Worm (Caenorhabditis elegans) whole organism, late embryonic: ENCODE data around the gene lgg-3.

ENCODE experiments used
- C08G9.2 ChIP-seq: sonication (generic microtip); optimal IDR thresholded peaks from 2 replicates; lab custom pipeline; 2016; ENCODE audit warnings: mild to moderate bottlenecking, missing genetic modification characterization, moderate library complexity, missing compliant biosample characterization
- F13H6.1 ChIP-seq: sonication (generic microtip); optimal IDR thresholded peaks from 2 replicates; lab custom pipeline; 2016; ENCODE audit warnings: missing genetic modification characterization, missing compliant biosample characterization
- K02D7.2 ChIP-seq: sonication (generic microtip); optimal IDR thresholded peaks from 2 replicates; lab custom pipeline; 2017; ENCODE audit warnings: mild to moderate bottlenecking, missing genetic modification characterization, missing compliant biosample characterization
- T23F11.4 ChIP-seq: fragments of 200-800 bp; sonication (Bioruptor generic); optimal IDR thresholded peaks from 2 replicates; lab custom pipeline; 2018; ENCODE audit warnings: mild to moderate bottlenecking, missing genetic modification characterization, missing compliant biosample characterization
- Y22D7AL.16 ChIP-seq: sonication (generic microtip); optimal IDR thresholded peaks from 2 replicates; lab custom pipeline; 2016; ENCODE audit warnings: missing genetic modification characterization, missing compliant biosample characterization
- ahr-1 ChIP-seq: sonication (generic microtip); optimal IDR thresholded peaks from 2 replicates; lab custom pipeline; 2016; ENCODE audit warnings: missing genetic modification characterization, missing compliant biosample characterization
- ama-1 ChIP-seq: fragments of 150-350 bp; optimal IDR thresholded peaks from 2 replicates; lab custom pipeline; 2014
- ceh-14 ChIP-seq: sonication (generic microtip); optimal IDR thresholded peaks from 2 replicates; lab custom pipeline; 2016; ENCODE audit warnings: missing genotype, missing genetic modification characterization, missing compliant biosample characterization
- ceh-18 ChIP-seq: sonication (generic microtip); optimal IDR thresholded peaks from 2 replicates; lab custom pipeline; 2016; ENCODE audit warnings: missing genetic modification characterization, missing compliant biosample characterization
- ceh-19 ChIP-seq: fragments of 200-800 bp; sonication (Bioruptor generic); optimal IDR thresholded peaks from 2 replicates; lab custom pipeline; 2018; ENCODE audit warnings: mild to moderate bottlenecking, missing genetic modification characterization, missing compliant biosample characterization
- ceh-22 ChIP-seq: sonication (generic microtip); optimal IDR thresholded peaks from 2 replicates; lab custom pipeline; 2017; ENCODE audit warnings: missing biosample characterization, missing genetic modification characterization
- ceh-30 ChIP-seq: fragments of 150-350 bp; optimal IDR thresholded peaks from 2 replicates; lab custom pipeline; 2014; ENCODE audit warnings: missing biosample characterization, missing genetic modification characterization
- ceh-31 ChIP-seq: sonication (generic microtip); optimal IDR thresholded peaks from 2 replicates; lab custom pipeline; 2016; ENCODE audit warnings: missing genetic modification characterization, missing compliant biosample characterization
- ceh-6 ChIP-seq: fragments of 200-800 bp; sonication (Bioruptor generic); optimal IDR thresholded peaks from 2 replicates; lab custom pipeline; 2018; ENCODE audit warnings: mild to moderate bottlenecking, missing genetic modification characterization, missing compliant biosample characterization
- ceh-9 ChIP-seq: sonication (generic microtip); optimal IDR thresholded peaks from 2 replicates; lab custom pipeline; 2016; ENCODE audit warnings: mild to moderate bottlenecking, missing genetic modification characterization, inconsistent platforms, missing compliant biosample characterization
- dmd-4 ChIP-seq: sonication (generic microtip); optimal IDR thresholded peaks from 2 replicates; lab custom pipeline; 2016; ENCODE audit warnings: borderline replicate concordance, missing genetic modification characterization, missing compliant biosample characterization
- dve-1 ChIP-seq: sonication (generic microtip); optimal IDR thresholded peaks from 2 replicates; lab custom pipeline; 2017; ENCODE audit warnings: antibody characterized with exemption, mild to moderate bottlenecking, missing genetic modification characterization, missing compliant biosample characterization
- elt-2 ChIP-seq: sonication (generic microtip); optimal IDR thresholded peaks from 2 replicates; lab custom pipeline; 2016; ENCODE audit warnings: missing genetic modification reagents, missing genetic modification characterization, missing compliant biosample characterization
- ets-4 ChIP-seq: sonication (generic microtip); optimal IDR thresholded peaks from 2 replicates; lab custom pipeline; 2016; ENCODE audit warnings: missing genetic modification characterization, missing compliant biosample characterization
- fax-1 ChIP-seq: sonication (generic microtip); optimal IDR thresholded peaks from 2 replicates; lab custom pipeline; 2016; ENCODE audit warnings: missing genotype, missing genetic modification characterization, missing compliant biosample characterization
- gmeb-2 ChIP-seq: sonication (generic microtip); optimal IDR thresholded peaks from 2 replicates; lab custom pipeline; 2016; ENCODE audit warnings: missing genetic modification characterization, inconsistent platforms, missing compliant biosample characterization
- hlh-15 ChIP-seq: sonication (generic microtip); optimal IDR thresholded peaks from 2 replicates; lab custom pipeline; 2016; ENCODE audit warnings: missing genetic modification characterization, missing compliant biosample characterization
- hlh-6 ChIP-seq: sonication (generic microtip); optimal IDR thresholded peaks from 2 replicates; lab custom pipeline; 2016; ENCODE audit warnings: missing genotype, missing genetic modification characterization, missing compliant biosample characterization
- lim-6 ChIP-seq: sonication (generic microtip); optimal IDR thresholded peaks from 2 replicates; lab custom pipeline; 2016; ENCODE audit warnings: missing genetic modification characterization, missing compliant biosample characterization
- lin-11 ChIP-seq: fragments of 200-800 bp; sonication (Bioruptor generic); optimal IDR thresholded peaks from 2 replicates; lab custom pipeline; 2018; ENCODE audit warnings: mild to moderate bottlenecking, missing genetic modification characterization, missing compliant biosample characterization
- madf-2 ChIP-seq: sonication (generic microtip); optimal IDR thresholded peaks from 2 replicates; lab custom pipeline; 2017; ENCODE audit warnings: missing genetic modification characterization, missing compliant biosample characterization
- nfya-1 ChIP-seq: sonication (generic microtip); optimal IDR thresholded peaks from 2 replicates; lab custom pipeline; 2017; ENCODE audit warnings: missing genetic modification characterization, mild to moderate bottlenecking, missing compliant biosample characterization, antibody characterized with exemption, moderate library complexity
- nhr-11 ChIP-seq: fragments of 150-350 bp; optimal IDR thresholded peaks from 2 replicates; lab custom pipeline; 2014; ENCODE audit warnings: missing biosample characterization, missing genetic modification characterization
- npax-4 ChIP-seq: sonication (generic microtip); optimal IDR thresholded peaks from 2 replicates; lab custom pipeline; 2016; ENCODE audit warnings: missing genetic modification characterization, missing compliant biosample characterization
- odd-2 ChIP-seq: sonication (generic microtip); optimal IDR thresholded peaks from 2 replicates; lab custom pipeline; 2017; ENCODE audit warnings: antibody characterized with exemption, mild to moderate bottlenecking, missing genetic modification characterization, missing compliant biosample characterization
- pag-3 ChIP-seq: sonication (generic microtip); optimal IDR thresholded peaks from 2 replicates; lab custom pipeline; 2016; ENCODE audit warnings: missing compliant biosample characterization, missing genetic modification characterization, borderline replicate concordance
- pha-2 ChIP-seq: sonication (generic microtip); optimal IDR thresholded peaks from 2 replicates; lab custom pipeline; 2017; ENCODE audit warnings: mild to moderate bottlenecking, missing genetic modification characterization, missing compliant biosample characterization
- pha-4 ChIP-seq: fragments of 150-350 bp; optimal IDR thresholded peaks from 2 replicates; lab custom pipeline; 2018; ENCODE audit warnings: missing biosample characterization, missing genetic modification reagents, missing genetic modification characterization
- pqm-1 ChIP-seq: sonication (generic microtip); optimal IDR thresholded peaks from 2 replicates; lab custom pipeline; 2016; ENCODE audit warnings: missing genetic modification characterization, missing compliant biosample characterization
- pros-1 ChIP-seq: fragments of 150-350 bp; optimal IDR thresholded peaks from 2 replicates; lab custom pipeline; 2014; ENCODE audit warnings: missing biosample characterization, missing genetic modification reagents, missing genetic modification characterization
- ref-2 ChIP-seq: sonication (generic microtip); optimal IDR thresholded peaks from 2 replicates; lab custom pipeline; 2016; ENCODE audit warnings: missing genetic modification characterization, missing compliant biosample characterization
- rnt-1 ChIP-seq: sonication (generic microtip); optimal IDR thresholded peaks from 2 replicates; lab custom pipeline; 2016; ENCODE audit warnings: missing genetic modification characterization, missing compliant biosample characterization
- sox-4 ChIP-seq: sonication (generic microtip); optimal IDR thresholded peaks from 2 replicates; lab custom pipeline; 2017; ENCODE audit warnings: mild to moderate bottlenecking, missing genetic modification characterization, inconsistent platforms, missing compliant biosample characterization
- tbx-2 ChIP-seq: sonication (generic microtip); optimal IDR thresholded peaks from 2 replicates; lab custom pipeline; 2016; ENCODE audit warnings: missing genetic modification characterization, missing compliant biosample characterization
- ttx-3 ChIP-seq: sonication (generic microtip); optimal IDR thresholded peaks from 2 replicates; lab custom pipeline; 2016; ENCODE audit warnings: missing genetic modification reagents, missing genetic modification characterization, missing compliant biosample characterization
- unc-42 ChIP-seq: sonication (generic microtip); optimal IDR thresholded peaks from 2 replicates; lab custom pipeline; 2016; ENCODE audit warnings: missing genotype, missing genetic modification characterization, missing compliant biosample characterization
- zip-5 ChIP-seq: sonication (generic microtip); optimal IDR thresholded peaks from 2 replicates; lab custom pipeline; 2016; ENCODE audit warnings: missing genetic modification characterization, missing compliant biosample characterization
- ztf-16 ChIP-seq: sonication (generic microtip); optimal IDR thresholded peaks from 2 replicates; lab custom pipeline; 2017; ENCODE audit warnings: missing genetic modification characterization, missing compliant biosample characterization

Gene lgg-3

DNA sequence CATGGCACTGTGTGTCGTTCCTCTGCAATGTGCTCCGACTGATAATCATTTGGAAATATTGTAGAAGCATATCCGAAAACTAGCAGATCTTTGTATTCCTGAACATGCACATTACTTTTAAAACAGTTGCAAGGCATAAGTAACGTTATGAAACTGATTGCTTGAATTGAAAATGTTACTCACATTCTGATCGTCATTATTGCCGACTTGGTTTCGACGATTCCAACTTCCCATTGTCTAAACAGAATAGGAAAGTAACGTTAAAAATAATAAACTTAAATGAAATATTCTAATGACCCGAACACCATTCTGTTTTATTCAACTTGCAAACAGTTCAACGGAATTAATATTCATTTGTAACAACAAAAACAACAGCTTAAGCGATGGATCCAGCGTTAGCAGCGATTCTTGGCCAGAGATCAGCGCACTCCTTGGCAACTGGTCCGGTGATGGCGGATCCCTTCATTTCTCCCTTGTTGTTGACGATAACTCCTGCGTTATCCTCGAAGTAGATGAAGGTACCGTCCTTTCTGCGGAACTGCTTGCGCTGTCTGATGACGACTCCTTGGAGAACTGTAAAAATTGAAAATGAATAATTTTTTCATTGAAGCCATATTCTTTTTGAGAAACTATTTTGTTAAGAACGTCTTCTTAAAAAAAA is 7.5 kb upstream of the lgg-3 start, which contains the start of gene swp-1:
swp-1 (minus strand) TSS at position 298 of the 661 bp plus-strand sequence.
- TF ChIP-seq npax-4 (no peak), C08G9.2 (no peak), ref-2 (tag; lab: Kevin White, UChicago) (no peak), lim-6 (tag; lab: Kevin White, UChicago) (no peak), gmeb-2 (no peak), lin-11 (no peak), ceh-18 (tag; lab: Kevin White, UChicago) (no peak), ceh-19 (GFP tag; lab: Kevin White, UChicago) (no peak), F13H6.1 (tag; lab: Kevin White, UChicago) (no peak), ceh-22 (tag; lab: Kevin White, UChicago) (no peak), rnt-1 (tag; lab: Kevin White, UChicago) (no peak), ztf-16 (tag; lab: Kevin White, UChicago) (no peak), tbx-2 (tag; lab: Kevin White, UChicago) (no peak), dve-1 (tag; lab: Kevin White, UChicago) (no peak), pha-2 (tag; lab: Kevin White, UChicago) (no peak)
- TF ChIP-seq, all 69 proteins: peak for 0

DNA sequence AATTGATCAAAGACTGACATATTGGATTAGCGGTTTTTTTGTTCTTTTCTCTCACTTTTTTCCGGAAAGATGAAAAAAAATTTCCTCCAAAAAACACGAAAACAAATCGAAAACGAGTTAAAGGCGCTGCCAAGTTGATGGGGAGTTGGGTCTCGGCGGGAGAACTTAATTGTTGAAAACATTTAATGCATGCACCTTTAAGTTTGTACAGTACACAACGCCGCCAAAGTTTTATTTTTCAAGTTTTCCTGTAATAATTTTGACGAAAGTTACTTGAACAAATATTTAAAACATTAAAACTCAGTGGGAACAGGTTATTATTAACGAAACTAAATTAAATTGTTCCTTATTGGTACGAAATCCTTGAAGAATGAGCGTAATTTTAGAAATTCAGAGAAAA is 3.7 kb upstream of the lgg-3 start:
- TF ChIP-seq dve-1 (tag; lab: Kevin White, UChicago) (no peak), ceh-30 (tag; lab: Kevin White, UChicago) (no peak), fax-1 (no peak), ttx-3 (tag; lab: Kevin White, UChicago) (no peak)

- no peak for TF ChIP-seq ceh-18 (tag; lab: Kevin White, UChicago)
- no peak for TF ChIP-seq pros-1
- no peak for TF ChIP-seq ref-2 (tag; lab: Kevin White, UChicago)
- no peak for TF ChIP-seq hlh-15 (tag; lab: Kevin White, UChicago)
- no peak for TF ChIP-seq ceh-30 (tag; lab: Kevin White, UChicago)
- no peak for TF ChIP-seq ceh-14 (tag; lab: Kevin White, UChicago)
These were observed 547 bp downstream of the lgg-3 start, which contains the start of gene B0336.7 for ce11 chrIII:5697266-5697665. TSS of gene B0336.7 (minus strand) at chrIII:5697366.

- TF ChIP-seq ahr-1 (tag; lab: Kevin White, UChicago) (no peak), zip-5 (tag; lab: Kevin White, UChicago) (no peak), madf-2 (tag; lab: Kevin White, UChicago) (no peak), ceh-19 (GFP tag; lab: Kevin White, UChicago) (no peak), dve-1 (tag; lab: Kevin White, UChicago) (no peak), ref-2 (tag; lab: Kevin White, UChicago) (no peak), pag-3 (tag; lab: Kevin White, UChicago) (no peak), lin-11 (no peak), ceh-14 (tag; lab: Kevin White, UChicago) (no peak), ceh-31 (tag; lab: Kevin White, UChicago) (no peak)
These were observed 4.1 kb downstream of the lgg-3 start, which contains the start of gene B0336.13 for ce11 chrIII:5693736-5694135. TSS of gene B0336.13 (plus strand) at chrIII:5694036.

ce11 chrIII:5692690-5693089 is 5.1 kb downstream of the lgg-3 start, which contains the start of the genes abi-1 and arle-14:
TSS of gene abi-1 (minus strand) at chrIII:5692740.
TSS of gene arle-14 (plus strand) at chrIII:5692906.
- TF ChIP-seq ceh-6 (no peak), hlh-15 (tag; lab: Kevin White, UChicago) (no peak), ama-1 (lab: Kevin White, UChicago) (no peak), nhr-11 (no peak), pha-4 (tag; lab: Kevin White, UChicago) (no peak), elt-2 (no peak), sox-4 (tag; lab: Kevin White, UChicago) (no peak), ets-4 (tag; lab: Kevin White, UChicago) (peak; percentile 11), pqm-1 (tag; lab: Kevin White, UChicago) (no peak), ceh-22 (tag; lab: Kevin White, UChicago) (no peak), nfya-1 (tag; lab: Kevin White, UChicago) (peak; percentile 7), hlh-6 (tag; lab: Kevin White, UChicago) (no peak), odd-2 (tag; lab: Kevin White, UChicago) (no peak), dmd-4 (tag; lab: Kevin White, UChicago) (no peak), K02D7.2 (tag; lab: Kevin White, UChicago) (no peak), ceh-9 (tag; lab: Kevin White, UChicago) (no peak), rnt-1 (tag; lab: Kevin White, UChicago) (no peak), ttx-3 (tag; lab: Kevin White, UChicago) (peak; percentile 19), unc-42 (peak; percentile 54), C08G9.2 (no peak), T23F11.4 (GFP tag; lab: Kevin White, UChicago) (no peak), fax-1 (no peak), Y22D7AL.16 (tag; lab: Kevin White, UChicago) (no peak)
